Fruit fly (Drosophila melanogaster) whole organism, embryonic: ENCODE measurements around the gene Kal1.
A peak's percentile ranks its signal among the peaks of the same experiment; 100 is the strongest.

ENCODE experiments used
- CG10267 ChIP-seq: fragments of 200-800 bp; sonication (Bioruptor generic); optimal IDR thresholded peaks from 2 replicates; lab custom pipeline; 2018; ENCODE audit warnings: missing biosample characterization, mild to moderate bottlenecking, missing genetic modification characterization, moderate library complexity
- CG10462 ChIP-seq: fragments of 200-800 bp; sonication (Bioruptor generic); optimal IDR thresholded peaks from 2 replicates; lab custom pipeline; 2016; ENCODE audit warnings: missing biosample characterization, missing genetic modification characterization
- CG11398 ChIP-seq: fragments of 200-800 bp; sonication (Bioruptor generic); optimal IDR thresholded peaks from 2 replicates; lab custom pipeline; 2016; ENCODE audit warnings: missing biosample characterization, missing genetic modification characterization
- CG12104 ChIP-seq: fragments of 200-800 bp; sonication (Bioruptor generic); optimal IDR thresholded peaks from 3 replicates; lab custom pipeline; 2016; ENCODE audit warnings: missing biosample characterization, missing genetic modification characterization
- CG12391 ChIP-seq: fragments of 200-800 bp; sonication (Bioruptor generic); optimal IDR thresholded peaks from 3 replicates; lab custom pipeline; 2018; ENCODE audit warnings: missing biosample characterization, mild to moderate bottlenecking, missing genetic modification characterization, moderate library complexity
- CG12744 ChIP-seq: fragments of 200-800 bp; sonication (Bioruptor generic); optimal IDR thresholded peaks from 2 replicates; lab custom pipeline; 2016; ENCODE audit warnings: missing biosample characterization, missing genetic modification characterization
- CG13894 ChIP-seq: fragments of 200-800 bp; sonication (Bioruptor generic); optimal IDR thresholded peaks from 3 replicates; lab custom pipeline; 2018; ENCODE audit warnings: missing biosample characterization, mild to moderate bottlenecking, missing genetic modification characterization, moderate library complexity
- CG17568 ChIP-seq: fragments of 200-800 bp; sonication (Bioruptor generic); optimal IDR thresholded peaks from 2 replicates; lab custom pipeline; 2018; ENCODE audit warnings: missing biosample characterization, mild to moderate bottlenecking, missing genetic modification characterization, moderate library complexity
- CG18262 ChIP-seq: fragments of 200-800 bp; optimal IDR thresholded peaks from 3 replicates; lab custom pipeline; 2019; ENCODE audit warnings: missing biosample characterization, mild to moderate bottlenecking, missing genetic modification characterization, moderate library complexity
- CG2712 ChIP-seq: fragments of 200-800 bp; optimal IDR thresholded peaks from 3 replicates; lab custom pipeline; 2019; ENCODE audit warnings: missing biosample characterization, mild to moderate bottlenecking, missing genetic modification characterization, moderate library complexity
- CG3065 ChIP-seq: fragments of 200-800 bp; sonication (Bioruptor generic); optimal IDR thresholded peaks from 2 replicates; lab custom pipeline; 2016; ENCODE audit warnings: missing biosample characterization, missing genetic modification characterization
- CG31388 ChIP-seq: fragments of 200-800 bp; sonication (Bioruptor generic); optimal IDR thresholded peaks from 2 replicates; lab custom pipeline; 2016; ENCODE audit warnings: missing biosample characterization, missing genetic modification characterization
- CG3726 ChIP-seq: fragments of 200-800 bp; sonication (Bioruptor generic); IDR thresholded peaks from 3 replicates; pipeline ENCODE4, ENCODE4 v1.3.6; 2022; ENCODE audit warnings: missing biosample characterization, missing genetic modification characterization
- CG3838 ChIP-seq: fragments of 200-800 bp; sonication (Bioruptor generic); optimal IDR thresholded peaks from 3 replicates; lab custom pipeline; 2016; ENCODE audit warnings: missing biosample characterization, missing genetic modification characterization
- CG43689 ChIP-seq: fragments of 200-800 bp; sonication (Bioruptor generic); IDR thresholded peaks from 2 replicates; pipeline ENCODE4 v1.3.6; 2022; ENCODE audit warnings: missing biosample characterization, missing genetic modification characterization
- CG4617 ChIP-seq: fragments of 200-800 bp; sonication (Bioruptor generic); optimal IDR thresholded peaks from 3 replicates; lab custom pipeline; 2016; ENCODE audit warnings: missing biosample characterization, missing genetic modification characterization, borderline replicate concordance
- CG4730 ChIP-seq: fragments of 200-800 bp; sonication (Bioruptor generic); IDR thresholded peaks from 2 replicates; pipeline ENCODE4 v1.3.6; 2022; ENCODE audit warnings: missing biosample characterization, missing genetic modification characterization
- CG7271 ChIP-seq: fragments of 200-800 bp; sonication (Bioruptor generic); optimal IDR thresholded peaks from 2 replicates; lab custom pipeline; 2018; ENCODE audit warnings: missing biosample characterization, mild to moderate bottlenecking, missing genetic modification characterization, moderate library complexity
- CG7786 ChIP-seq: fragments of 200-800 bp; sonication (Bioruptor generic); optimal IDR thresholded peaks from 2 replicates; lab custom pipeline; 2016; ENCODE audit warnings: missing biosample characterization, missing genetic modification characterization
- CG8944 ChIP-seq: fragments of 200-800 bp; sonication (Bioruptor generic); optimal IDR thresholded peaks from 3 replicates; lab custom pipeline; 2016; ENCODE audit warnings: missing biosample characterization, missing genetic modification characterization
- CG9876 ChIP-seq: fragments of 200-800 bp; sonication (Bioruptor generic); optimal IDR thresholded peaks from 2 replicates; lab custom pipeline; 2016; ENCODE audit warnings: missing biosample characterization, missing genetic modification characterization
- Doc2 ChIP-seq: fragments of 200-800 bp; sonication (Bioruptor generic); IDR thresholded peaks from 2 replicates; pipeline ENCODE4 v1.3.6; 2022; ENCODE audit warnings: missing biosample characterization, missing genetic modification characterization
- Dref ChIP-seq: fragments of 200-800 bp; sonication (Bioruptor generic); IDR thresholded peaks from 2 replicates; pipeline ENCODE4 v1.3.6; 2022; ENCODE audit warnings: missing biosample characterization, missing genetic modification characterization
- ERR ChIP-seq: fragments of 200-800 bp; sonication (Bioruptor generic); optimal IDR thresholded peaks from 2 replicates; lab custom pipeline; 2016; ENCODE audit warnings: missing biosample characterization, missing genetic modification characterization
- Ets97D ChIP-seq: fragments of 200-800 bp; sonication (Bioruptor generic); optimal IDR thresholded peaks from 3 replicates; lab custom pipeline; 2016; ENCODE audit warnings: missing biosample characterization, missing genetic modification characterization
- Hr3 ChIP-seq: fragments of 200-800 bp; sonication (Bioruptor generic); optimal IDR thresholded peaks from 3 replicates; lab custom pipeline; 2016; ENCODE audit warnings: missing biosample characterization, missing genetic modification characterization
- Jarid2 ChIP-seq: fragments of 200-800 bp; sonication (Bioruptor generic); optimal IDR thresholded peaks from 3 replicates; lab custom pipeline; 2017; ENCODE audit warnings: mild to moderate bottlenecking, missing biosample characterization, missing genetic modification reagents, missing genetic modification characterization
- Lim3 ChIP-seq: fragments of 200-800 bp; sonication (Bioruptor generic); IDR thresholded peaks from 2 replicates; pipeline ENCODE4 v1.3.6; 2022; ENCODE audit warnings: missing biosample characterization, missing genetic modification characterization
- MESR4 ChIP-seq: fragments of 200-800 bp; sonication (Bioruptor generic); optimal IDR thresholded peaks from 2 replicates; lab custom pipeline; 2018; ENCODE audit warnings: missing biosample characterization, mild to moderate bottlenecking, missing genetic modification characterization, moderate library complexity
- Opbp ChIP-seq: fragments of 200-800 bp; sonication (Bioruptor generic); IDR thresholded peaks from 3 replicates; pipeline ENCODE4 v1.3.6; 2022; ENCODE audit warnings: missing biosample characterization, missing genetic modification characterization; ENCODE audit not compliant: partially characterized antibody
- PHDP ChIP-seq: fragments of 200-800 bp; sonication (Bioruptor generic); optimal IDR thresholded peaks from 3 replicates; lab custom pipeline; 2018; ENCODE audit warnings: missing biosample characterization, mild to moderate bottlenecking, missing genetic modification characterization, moderate library complexity
- Ravus ChIP-seq: fragments of 200-800 bp; sonication (Bioruptor generic); IDR thresholded peaks from 2 replicates; pipeline ENCODE4 v1.3.6; 2022; ENCODE audit warnings: missing biosample characterization, missing genetic modification characterization
- Rx ChIP-seq: fragments of 200-800 bp; sonication (Bioruptor generic); IDR thresholded peaks from 2 replicates; pipeline ENCODE4 v1.3.6; 2022; ENCODE audit warnings: missing biosample characterization, missing genetic modification characterization
- Vsx1 ChIP-seq: fragments of 200-800 bp; sonication (Bioruptor generic); optimal IDR thresholded peaks from 2 replicates; lab custom pipeline; 2017; ENCODE audit warnings: missing biosample characterization, mild to moderate bottlenecking, missing genetic modification characterization, missing genetic modification reagents
- ara ChIP-seq: fragments of 200-800 bp; sonication (Bioruptor generic); IDR thresholded peaks from 2 replicates; pipeline ENCODE4 v1.3.6; 2022; ENCODE audit warnings: missing biosample characterization, missing genetic modification characterization
- az2 ChIP-seq: fragments of 200-800 bp; sonication (Bioruptor generic); optimal IDR thresholded peaks from 3 replicates; lab custom pipeline; 2016; ENCODE audit warnings: missing biosample characterization, missing genetic modification characterization
- bab2 ChIP-seq: fragments of 200-800 bp; sonication (Bioruptor generic); optimal IDR thresholded peaks from 2 replicates; lab custom pipeline; 2016; ENCODE audit warnings: missing biosample characterization, missing genetic modification characterization
- bsh ChIP-seq, 2 experiments: fragments of 200-800 bp; sonication (Bioruptor generic); optimal IDR thresholded peaks; 2 replicates each; lab custom pipeline; 2017 to 2018; ENCODE audit warnings: mild to moderate bottlenecking in 2 of 2, missing biosample characterization in 2 of 2, missing genetic modification characterization in 2 of 2, moderate library complexity in 1 of 2
- caup ChIP-seq: fragments of 200-800 bp; sonication (Bioruptor generic); optimal IDR thresholded peaks from 3 replicates; lab custom pipeline; 2017; ENCODE audit warnings: missing biosample characterization, mild to moderate bottlenecking, missing genetic modification characterization, moderate library complexity; ENCODE audit not compliant: severe bottlenecking
- dmrt11E ChIP-seq: fragments of 200-800 bp; sonication (Bioruptor generic); optimal IDR thresholded peaks from 3 replicates; lab custom pipeline; 2018; ENCODE audit warnings: missing biosample characterization, mild to moderate bottlenecking, missing genetic modification characterization, moderate library complexity
- fd64A ChIP-seq: fragments of 200-800 bp; sonication (Bioruptor generic); optimal IDR thresholded peaks from 3 replicates; lab custom pipeline; 2018; ENCODE audit warnings: missing biosample characterization, mild to moderate bottlenecking, missing genetic modification characterization
- maf-S ChIP-seq: fragments of 200-800 bp; sonication (Bioruptor generic); optimal IDR thresholded peaks from 2 replicates; lab custom pipeline; 2016; ENCODE audit warnings: missing biosample characterization, missing genetic modification characterization
- seq ChIP-seq: fragments of 200-800 bp; sonication (Bioruptor generic); IDR thresholded peaks from 2 replicates; pipeline ENCODE4 v1.3.6; 2022; ENCODE audit warnings: missing biosample characterization, missing genetic modification characterization
- sim ChIP-seq: fragments of 200-800 bp; sonication (Bioruptor generic); IDR thresholded peaks from 2 replicates; pipeline ENCODE4 v1.3.6; 2022; ENCODE audit warnings: missing biosample characterization, missing genetic modification characterization
- slp2 ChIP-seq: fragments of 200-800 bp; sonication (Bioruptor generic); optimal IDR thresholded peaks from 2 replicates; lab custom pipeline; 2016; ENCODE audit warnings: missing biosample characterization, missing genetic modification characterization
- trem ChIP-seq: fragments of 200-800 bp; optimal IDR thresholded peaks from 3 replicates; lab custom pipeline; 2019; ENCODE audit warnings: missing biosample characterization, mild to moderate bottlenecking, missing genetic modification characterization, moderate library complexity
- twi ChIP-seq: fragments of 200-800 bp; optimal IDR thresholded peaks from 2 replicates; lab custom pipeline; 2019; ENCODE audit warnings: missing biosample characterization, mild to moderate bottlenecking, missing genetic modification characterization, moderate library complexity
- unpg ChIP-seq: fragments of 200-800 bp; sonication (Bioruptor generic); optimal IDR thresholded peaks from 3 replicates; lab custom pipeline; 2018; ENCODE audit warnings: missing biosample characterization, mild to moderate bottlenecking, missing genetic modification characterization, moderate library complexity
- z ChIP-seq: fragments of 200-800 bp; sonication (Bioruptor generic); IDR thresholded peaks from 3 replicates; pipeline ENCODE4 v1.3.6; 2022; ENCODE audit warnings: missing biosample characterization, missing genetic modification characterization

Gene Kal1

DNA sequence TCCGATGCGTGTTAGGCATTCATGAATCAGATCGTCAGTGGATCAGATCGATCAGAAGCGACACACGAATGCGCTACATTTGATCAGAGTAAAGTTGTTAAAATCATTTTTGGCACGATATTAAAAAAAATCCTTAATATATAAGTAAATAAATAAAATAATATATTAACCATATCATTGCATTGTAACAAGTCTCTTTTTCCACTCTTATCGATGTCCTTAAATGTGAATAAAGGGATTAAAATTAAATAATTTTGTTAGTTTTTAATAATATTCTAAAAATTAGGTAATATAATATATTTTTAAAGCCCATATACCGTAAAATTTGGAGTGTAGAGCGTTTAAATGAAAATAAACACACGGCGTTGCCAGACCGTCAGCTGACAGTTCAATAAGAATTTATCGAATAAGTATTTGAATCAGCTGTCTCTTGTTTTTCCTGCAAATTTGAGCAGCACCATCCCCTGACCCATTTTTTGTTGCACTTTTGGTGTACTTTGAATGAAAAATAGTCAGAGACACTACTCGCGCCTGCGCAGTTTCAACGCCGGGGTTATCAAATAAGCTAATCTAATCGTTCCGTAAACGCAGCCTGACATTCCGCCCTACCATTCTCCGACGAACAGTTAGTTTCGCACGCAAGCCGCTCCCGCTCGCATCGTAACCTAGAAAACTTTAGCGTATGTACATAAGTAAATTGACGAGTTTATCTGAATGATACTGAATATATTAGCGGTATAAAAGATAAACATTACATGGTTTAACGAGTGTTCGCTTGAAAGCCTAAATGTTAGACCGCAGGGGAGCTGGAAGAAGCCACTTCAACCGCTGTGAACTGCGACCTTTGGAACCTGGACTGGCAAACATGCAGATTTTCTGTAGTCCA lies 11.0 kb downstream of the Kal1 start, which contains the start of the genes p38a and CG6178 (continued):
- peak; percentile 69 for TF ChIP-seq bab2 (GFP tag; lab: Kevin White, UChicago)
- TF ChIP-seq CG12744, result no peak
- peak; percentile 95 for TF ChIP-seq CG3726 (GFP tag; lab: Robert Waterston, UW)
- TF ChIP-seq Vsx1 (GFP tag; lab: Kevin White, UChicago), result peak; percentile 89
- peak; percentile 94 for TF ChIP-seq CG10267
- TF ChIP-seq fd64A (GFP tag; lab: Kevin White, UChicago), result peak; percentile 55
- peak; percentile 50 for TF ChIP-seq Ets97D
- peak; percentile 43; the same call in 1 of the 3 replicates for TF ChIP-seq z
- peak; percentile 67 for TF ChIP-seq CG7786 (GFP tag; lab: Kevin White, UChicago)
- peak; percentile 95 for TF ChIP-seq twi
- peak; percentile 93 for TF ChIP-seq trem (tag; lab: Kevin White, UChicago)
- TF ChIP-seq sim, result peak; percentile 89
- peak; percentile 96 for TF ChIP-seq caup (GFP tag; lab: Kevin White, UChicago)
- peak; percentile 96 for TF ChIP-seq CG4730 (GFP tag; lab: Robert Waterston, UW)
- peak; percentile 96 for TF ChIP-seq seq (GFP tag; lab: Robert Waterston, UW)
- TF ChIP-seq CG3065, result peak; percentile 77
- peak; percentile 1 for TF ChIP-seq CG11398 (GFP tag; lab: Kevin White, UChicago)
- peak; percentile 89 for TF ChIP-seq Doc2 (GFP tag; lab: Robert Waterston, UW)
- peak; percentile 82 for TF ChIP-seq CG10462 (GFP tag; lab: Kevin White, UChicago)
- peak; percentile 93 for TF ChIP-seq az2
- peak; percentile 96 for TF ChIP-seq CG13894
- TF ChIP-seq maf-S (GFP tag; lab: Kevin White, UChicago), result peak; percentile 1
- TF ChIP-seq CG43689, result peak; percentile 92
- peak; percentile 99 for TF ChIP-seq CG18262 (tag; lab: Kevin White, UChicago)
- TF ChIP-seq MESR4, result peak; percentile 5
- peak; percentile 82 for TF ChIP-seq CG4617
- peak; percentile 63 for TF ChIP-seq Dref (GFP tag; lab: Robert Waterston, UW)
- peak; percentile 99 for TF ChIP-seq CG2712 (tag; lab: Kevin White, UChicago)
- peak; percentile 98 for TF ChIP-seq PHDP (tag; lab: Kevin White, UChicago)
- peak; percentile 13 for TF ChIP-seq CG9876 (GFP tag; lab: Kevin White, UChicago)
- TF ChIP-seq Rx (GFP tag; lab: Robert Waterston, UW), result peak; percentile 88
- TF ChIP-seq CG3838 (GFP tag; lab: Kevin White, UChicago), result peak; percentile 71
- TF ChIP-seq ara (GFP tag; lab: Robert Waterston, UW), result peak; percentile 88
- no peak for TF ChIP-seq ERR (GFP tag; lab: Kevin White, UChicago)
- TF ChIP-seq CG31388 (GFP tag; lab: Kevin White, UChicago), result peak; percentile 63
- TF ChIP-seq Opbp (GFP tag; lab: Robert Waterston, UW), result no peak
- peak; percentile 95 for TF ChIP-seq dmrt11E
- TF ChIP-seq Lim3 (GFP tag; lab: Robert Waterston, UW), result peak; percentile 94
- TF ChIP-seq Ravus (GFP tag; lab: Robert Waterston, UW), result peak; percentile 92
- TF ChIP-seq bsh (GFP tag; optimal IDR thresholded peaks at IDR 0.05; lab: Kevin White, UChicago), result peak; percentile 94 to 97
- peak; percentile 99 for TF ChIP-seq Hr3 (GFP tag; lab: Kevin White, UChicago)
- TF ChIP-seq Jarid2 (GFP tag; lab: Kevin White, UChicago), result peak; percentile 86
- peak; percentile 96 for TF ChIP-seq unpg
- TF ChIP-seq slp2 (GFP tag; lab: Kevin White, UChicago), result peak; percentile 47
- peak; percentile 81 for TF ChIP-seq CG17568
- peak; percentile 98 for TF ChIP-seq CG12391 (tag; lab: Kevin White, UChicago)
- peak; percentile 94 for TF ChIP-seq CG12104 (GFP tag; lab: Kevin White, UChicago)
- peak; percentile 52 for TF ChIP-seq CG7271 (tag; lab: Kevin White, UChicago)
- TF ChIP-seq CG8944 (GFP tag; lab: Kevin White, UChicago), result peak; percentile 36
